Fruit fly (Drosophila melanogaster) Kc167 (cell line): ENCODE measurements around the gene Rhp.

Experiments
- Myc ChIP-seq: fragments of >200 bp; optimal IDR thresholded peaks from 2 replicates; lab custom pipeline; 2017; ENCODE audit warnings: missing external identifiers
- Sin3A ChIP-seq: fragments of >200 bp; optimal IDR thresholded peaks from 2 replicates; lab custom pipeline; 2018; ENCODE audit warnings: missing external identifiers
- h ChIP-seq: fragments of >200 bp; optimal IDR thresholded peaks from 3 replicates; lab custom pipeline; 2018; ENCODE audit warnings: missing external identifiers
- insv ChIP-seq: fragments of >200 bp; optimal IDR thresholded peaks from 3 replicates; lab custom pipeline; 2018; ENCODE audit warnings: missing external identifiers
- psq ChIP-seq: fragments of >200 bp; optimal IDR thresholded peaks from 2 replicates; lab custom pipeline; 2017; ENCODE audit warnings: missing external identifiers
- ttk ChIP-seq: sonication (Bioruptor generic); optimal IDR thresholded peaks from 2 replicates; lab custom pipeline; 2017; ENCODE audit warnings: missing external identifiers

The Rhp gene

DNA sequence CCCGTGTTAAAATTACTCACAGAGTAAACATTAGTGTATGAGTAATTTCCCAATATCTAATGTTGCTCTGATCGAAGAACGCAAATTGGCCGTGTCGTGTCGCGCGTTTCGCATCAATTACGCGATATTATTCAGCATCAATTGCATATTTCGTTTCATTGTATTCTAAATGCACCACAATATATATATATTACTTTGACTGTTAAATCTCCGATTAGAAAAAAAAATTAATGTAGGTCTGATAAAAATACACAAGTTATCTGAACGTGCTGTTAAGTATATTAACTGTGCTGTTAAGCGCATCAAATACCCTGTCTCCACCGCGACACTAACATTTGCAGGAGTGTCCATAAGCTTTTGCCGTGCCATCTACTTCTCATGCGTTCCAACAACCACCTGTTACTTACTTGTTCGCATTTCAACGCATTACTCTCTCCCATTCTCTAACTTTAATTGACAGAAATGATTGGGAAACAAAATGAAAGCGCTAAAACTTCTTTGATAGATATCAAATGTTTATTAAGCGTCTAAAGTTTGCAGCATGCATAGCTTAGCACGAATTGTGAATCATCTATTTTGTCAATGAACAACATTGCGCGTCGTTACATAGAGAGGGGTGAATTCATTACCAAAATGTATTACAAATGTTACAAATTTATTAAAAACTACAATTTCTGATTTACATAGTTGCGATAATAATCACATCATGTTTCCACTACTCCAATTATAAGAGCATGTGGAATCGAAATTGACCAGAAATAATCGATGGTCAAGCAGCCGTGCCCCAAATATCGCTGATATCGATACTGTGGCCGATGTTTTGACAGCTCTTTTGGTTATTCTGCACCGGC, 28.0 kb upstream of the Rhp start, which contains the start of the genes Graf and mRpL3:
TSS of gene Graf (minus strand) at position 287 of the 851 bp plus-strand sequence.
TSS of gene mRpL3 (plus strand) at position 802 of the 851 bp plus-strand sequence.
- no peak for TF ChIP-seq Myc (lab: Kevin White, UChicago)
- no peak for TF ChIP-seq ttk (lab: Kevin White, UChicago)
- TF ChIP-seq Sin3A (lab: Kevin White, UChicago) = no peak
- no peak for TF ChIP-seq insv (lab: Kevin White, UChicago)
- no peak for TF ChIP-seq psq (lab: Kevin White, UChicago)
- no peak for TF ChIP-seq h (lab: Kevin White, UChicago)

DNA sequence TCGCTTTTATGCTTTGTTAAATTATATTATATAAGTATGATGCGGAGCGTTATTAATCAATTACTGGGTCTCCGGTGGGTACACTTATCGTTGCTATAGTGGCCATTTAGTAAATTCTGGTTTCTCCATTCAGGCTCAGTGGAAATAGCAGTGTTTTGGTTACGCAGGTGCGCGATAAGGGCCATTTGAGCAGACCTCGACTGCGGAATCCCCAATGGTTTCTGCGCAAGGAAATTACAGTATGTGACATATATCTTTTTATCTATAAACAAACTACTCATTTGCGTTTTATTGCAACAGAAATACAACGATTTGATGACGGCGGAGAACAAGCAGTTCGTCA, 27.4 kb upstream of the Rhp start:
- TF ChIP-seq insv (lab: Kevin White, UChicago) (no peak), Myc (lab: Kevin White, UChicago) (no peak), psq (lab: Kevin White, UChicago) (no peak), h (lab: Kevin White, UChicago) (no peak), ttk (lab: Kevin White, UChicago) (no peak)

DNA sequence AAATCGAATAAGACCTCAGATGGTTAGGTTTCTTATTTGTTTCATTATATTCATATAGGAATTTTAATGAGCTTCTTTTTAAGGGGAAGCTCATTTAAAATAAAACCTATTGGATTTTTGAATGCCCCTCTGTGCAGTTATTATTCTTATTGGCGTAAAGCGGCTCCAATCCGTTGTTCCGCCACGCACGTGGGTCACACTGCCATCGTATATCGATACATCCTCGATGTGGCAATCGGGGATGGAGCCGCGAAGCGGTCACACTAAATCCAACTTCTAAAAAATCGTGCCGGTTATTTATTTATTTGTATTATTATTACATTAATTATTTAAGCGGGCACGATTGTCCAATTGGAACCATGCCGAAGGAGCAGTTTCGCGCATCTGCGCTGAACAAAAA, 26.0 kb upstream of the Rhp start, which contains the start of gene Polr3A:
TSS of gene Polr3A (plus strand) at position 234 of the 400 bp plus-strand sequence.
- TF ChIP-seq h (lab: Kevin White, UChicago) (no peak), Sin3A (lab: Kevin White, UChicago) (no peak), ttk (lab: Kevin White, UChicago) (no peak), Myc (lab: Kevin White, UChicago) (no peak), insv (lab: Kevin White, UChicago) (no peak), psq (lab: Kevin White, UChicago) (no peak)

DNA sequence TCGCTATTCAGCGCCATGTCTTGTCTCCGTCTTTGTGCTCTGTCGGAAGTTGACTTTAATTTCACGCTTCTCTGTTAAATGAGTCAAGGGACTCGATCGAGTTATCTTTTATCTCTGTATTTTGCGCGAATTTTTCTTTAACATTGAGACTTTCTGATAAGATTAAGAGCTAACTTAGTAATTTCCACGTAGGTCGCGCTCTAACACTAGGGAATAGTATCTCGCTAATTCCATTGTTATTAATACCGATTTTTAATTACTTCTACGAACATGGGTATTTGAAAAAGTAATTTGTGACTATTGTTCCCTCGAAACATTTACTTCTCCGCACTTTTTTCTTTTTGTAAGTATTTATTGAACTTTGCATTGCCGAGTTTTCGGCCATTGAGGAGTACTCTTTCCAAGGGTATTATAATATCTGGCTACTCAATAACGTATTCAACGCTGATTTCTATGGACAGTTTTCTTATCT, 22.3 kb upstream of the Rhp start, which contains the start of gene CG8952:
TSS of gene CG8952 (minus strand) at position 51 of the 472 bp plus-strand sequence.
- TF ChIP-seq Myc (lab: Kevin White, UChicago) (no peak), ttk (lab: Kevin White, UChicago) (no peak), insv (lab: Kevin White, UChicago) (no peak), Sin3A (lab: Kevin White, UChicago) (no peak), h (lab: Kevin White, UChicago) (no peak), psq (lab: Kevin White, UChicago) (no peak)

DNA sequence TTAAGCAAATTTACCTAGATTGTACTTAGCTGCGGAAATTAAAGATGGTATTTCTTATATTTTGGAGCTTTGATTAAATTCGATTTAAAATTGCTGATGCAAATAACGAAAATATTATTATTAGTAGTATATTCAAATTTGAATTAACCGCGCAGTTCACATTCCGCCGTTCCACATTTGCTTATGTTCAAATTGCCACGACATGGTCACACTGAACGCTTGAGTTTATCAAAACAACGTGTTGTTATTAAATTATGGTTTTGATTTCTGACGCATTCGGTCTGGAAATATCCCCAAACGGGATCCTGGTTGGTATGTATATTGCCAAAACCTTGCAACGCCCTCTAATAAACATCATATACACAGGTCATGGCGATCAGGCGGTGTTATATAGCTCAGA, 19.2 kb upstream of the Rhp start, which contains the start of gene CG33172:
TSS of gene CG33172 (plus strand) at position 208 of the 400 bp plus-strand sequence.
- TF ChIP-seq h (lab: Kevin White, UChicago) = no peak
- TF ChIP-seq Myc (lab: Kevin White, UChicago) = no peak
- TF ChIP-seq insv (lab: Kevin White, UChicago) = no peak
- no peak for TF ChIP-seq Sin3A (lab: Kevin White, UChicago)
- no peak for TF ChIP-seq ttk (lab: Kevin White, UChicago)
- no peak for TF ChIP-seq psq (lab: Kevin White, UChicago)

DNA sequence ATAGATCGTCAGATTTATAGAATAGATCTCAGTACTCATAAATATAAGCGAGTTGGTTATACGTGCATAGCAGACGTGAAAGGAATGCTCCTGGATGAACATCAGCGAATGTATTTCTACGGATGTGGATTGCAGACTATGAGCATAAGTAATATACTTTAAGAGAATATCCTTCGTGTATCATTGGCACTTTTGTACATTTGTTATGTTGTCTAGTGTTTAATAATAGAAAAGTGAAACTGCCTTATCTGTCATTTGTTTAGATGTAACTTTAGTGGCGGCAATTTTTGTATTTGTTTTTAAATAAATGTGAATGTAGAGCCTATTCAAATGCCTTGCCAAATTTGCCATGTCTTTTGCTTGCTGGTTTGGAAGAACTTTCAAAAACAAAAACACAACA, 16.0 kb upstream of the Rhp start, which contains the start of gene CG43672:
TSS of gene CG43672 (plus strand) at position 301 of the 400 bp plus-strand sequence.
- TF ChIP-seq ttk (lab: Kevin White, UChicago) (no peak), Sin3A (lab: Kevin White, UChicago) (no peak), psq (lab: Kevin White, UChicago) (no peak), Myc (lab: Kevin White, UChicago) (no peak), h (lab: Kevin White, UChicago) (no peak), insv (lab: Kevin White, UChicago) (no peak)

DNA sequence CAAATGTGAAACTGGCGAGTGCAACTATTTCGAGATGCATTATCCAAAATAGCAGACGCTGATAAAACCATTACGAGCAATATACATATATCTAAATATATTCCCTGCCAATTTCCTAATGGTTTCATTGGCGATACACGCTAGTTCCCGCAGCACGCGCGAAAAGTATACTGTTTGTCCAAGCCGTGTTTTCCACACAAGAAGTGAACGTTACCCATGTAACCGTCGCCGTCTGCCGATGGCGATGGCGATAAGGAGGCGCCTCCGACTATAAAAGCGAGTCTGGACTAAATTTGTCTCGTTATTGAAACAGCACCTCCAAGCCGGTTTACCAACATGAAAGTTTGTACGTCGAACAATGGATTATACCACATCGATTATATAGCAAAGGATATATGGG, 9.9 kb upstream of the Rhp start, which contains the start of gene CG43673:
TSS of gene CG43673 (plus strand) at position 301 of the 400 bp plus-strand sequence.
- TF ChIP-seq ttk (lab: Kevin White, UChicago) (no peak), Sin3A (lab: Kevin White, UChicago) (no peak), h (lab: Kevin White, UChicago) (no peak), psq (lab: Kevin White, UChicago) (no peak), Myc (lab: Kevin White, UChicago) (no peak), insv (lab: Kevin White, UChicago) (no peak)

DNA sequence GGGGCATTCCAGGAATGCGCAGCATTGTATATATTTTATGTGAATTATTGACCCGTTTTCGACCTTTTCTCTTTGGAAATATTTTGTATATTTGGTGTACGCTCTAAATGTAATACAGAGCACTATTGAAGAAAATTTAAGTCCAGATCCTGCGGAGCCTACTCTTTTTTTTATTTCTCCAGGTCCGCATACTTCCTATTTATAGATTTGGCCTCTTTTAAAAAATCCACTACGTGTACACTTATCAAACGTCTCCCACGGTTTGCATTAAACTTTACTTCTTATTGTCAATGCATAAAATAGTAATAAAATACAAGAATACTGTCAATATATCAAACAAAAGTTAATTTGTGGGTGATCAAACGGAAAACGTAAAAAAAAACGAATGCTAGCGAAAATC, 5.1 kb upstream of the Rhp start, which contains the start of gene Efhc1.1:
TSS of gene Efhc1.1 (minus strand) at position 101 of the 400 bp plus-strand sequence.
- TF ChIP-seq Myc (lab: Kevin White, UChicago) = no peak
- TF ChIP-seq h (lab: Kevin White, UChicago) = no peak
- TF ChIP-seq insv (lab: Kevin White, UChicago) = no peak
- TF ChIP-seq Sin3A (lab: Kevin White, UChicago) = no peak
- no peak for TF ChIP-seq psq (lab: Kevin White, UChicago)
- TF ChIP-seq ttk (lab: Kevin White, UChicago) = no peak

DNA sequence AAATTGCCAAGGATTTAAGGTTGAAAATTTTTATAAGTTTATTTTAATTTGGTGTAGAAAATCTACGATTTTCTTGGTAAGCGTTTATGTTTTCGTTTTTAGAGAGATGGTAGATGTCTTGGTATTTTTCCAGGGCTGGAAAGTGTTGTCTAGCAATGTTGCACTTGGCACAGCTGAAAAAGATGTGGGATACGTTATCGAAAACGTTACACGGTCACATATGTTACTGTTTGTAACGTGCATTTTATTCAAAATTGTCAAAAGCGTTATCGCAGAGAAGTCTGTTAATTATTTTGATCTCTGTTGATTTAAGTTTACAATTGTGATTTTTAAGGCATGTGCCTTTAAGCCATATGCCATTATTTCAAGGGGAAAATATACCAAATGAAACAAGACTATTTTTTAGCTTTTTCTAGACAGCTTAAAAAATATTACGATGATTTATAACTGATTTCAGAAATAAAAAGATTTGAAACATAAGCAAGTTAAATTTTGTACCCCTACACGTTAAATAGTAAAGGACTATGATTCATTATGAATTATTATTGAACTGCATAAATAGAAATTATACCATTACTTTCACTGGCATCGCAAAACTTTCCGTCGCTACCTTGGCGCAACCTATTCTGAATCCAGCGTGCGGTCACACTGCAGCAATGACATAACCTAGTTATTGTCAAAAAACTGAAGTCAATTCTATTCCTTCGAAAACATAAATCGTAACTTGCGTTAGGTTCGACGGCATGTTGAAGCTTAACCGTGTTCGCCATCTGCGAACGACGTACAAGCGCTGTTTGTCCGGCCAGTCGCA, 3.1 kb upstream of the Rhp start, which contains the start of the genes Paf-AHalpha and mRpS30:
TSS of gene Paf-AHalpha (minus strand) at position 155 of the 811 bp plus-strand sequence.
TSS of gene mRpS30 (plus strand) at position 619 of the 811 bp plus-strand sequence.
- TF ChIP-seq h (lab: Kevin White, UChicago) = no peak
- TF ChIP-seq Sin3A (lab: Kevin White, UChicago) = no peak
- TF ChIP-seq insv (lab: Kevin White, UChicago) = no peak

DNA sequence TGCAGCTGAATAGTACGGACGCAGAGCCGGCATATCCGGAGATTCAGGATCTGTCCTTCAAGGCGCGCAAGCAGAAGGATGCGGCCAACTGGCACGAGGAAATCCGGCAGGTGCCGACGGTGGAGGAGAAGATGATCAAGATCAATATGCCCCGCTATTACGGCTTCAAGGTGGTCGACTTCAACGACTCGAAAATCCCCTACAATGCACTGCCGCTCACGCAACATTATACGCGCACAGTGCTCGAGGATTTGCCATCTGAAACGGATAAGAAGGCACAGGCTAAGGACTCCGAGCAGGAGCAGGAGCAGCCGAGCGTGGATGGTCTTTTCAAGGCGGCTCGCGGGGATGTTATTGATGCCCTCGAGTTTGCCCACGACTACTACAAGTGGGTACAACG, 2.5 kb upstream of the Rhp start:
- TF ChIP-seq Sin3A (lab: Kevin White, UChicago) (no peak), ttk (lab: Kevin White, UChicago) (no peak), Myc (lab: Kevin White, UChicago) (no peak), insv (lab: Kevin White, UChicago) (no peak), psq (lab: Kevin White, UChicago) (no peak), h (lab: Kevin White, UChicago) (no peak)
